Fruit fly (Drosophila melanogaster): ENCODE results near the gene Mcr.

Mcr gene

dm6 chr2L:8095176-8095575 is 12.4 kb upstream of the Mcr start (continued):
- peak; percentile 51 for TF ChIP-seq CG34376 (GFP tag; optimal IDR thresholded peaks at IDR 0.05)

- TF ChIP-seq CG15269 (tag; optimal IDR thresholded peaks at IDR 0.05) (no peak), CG3281 (GFP tag; optimal IDR thresholded peaks at IDR 0.05) (peak; percentile 15), nerfin-2 (GFP tag; IDR thresholded peaks at IDR 0.05; ENCODE audit: partially characterized antibody) (0 out of 2 replicates have a peak, but pooled peaks have one; percentile 8), Sin3A (optimal IDR thresholded peaks at IDR 0.05) (no peak), CG8388 (GFP tag; optimal IDR thresholded peaks at IDR 0.05) (no peak), Dip3 (GFP tag; optimal IDR thresholded peaks at IDR 0.05) (no peak), E2f2 (GFP tag; IDR thresholded peaks at IDR 0.05) (no peak), CG17361 (GFP tag; IDR thresholded peaks at IDR 0.05) (no peak), Bdp1 (GFP tag; optimal IDR thresholded peaks at IDR 0.05) (no peak), CG18599 (GFP tag; optimal IDR thresholded peaks at IDR 0.05) (no peak), row (GFP tag; IDR thresholded peaks at IDR 0.05) (peak; percentile 28; the same call in 1 of the 3 replicates), CG13287 (GFP tag; IDR thresholded peaks at IDR 0.05; ENCODE audit: partially characterized antibody) (peak; percentile 14; the same call in 1 of the 2 replicates), wek (GFP tag; optimal IDR thresholded peaks at IDR 0.05) (no peak), CG1602 (GFP tag; optimal IDR thresholded peaks at IDR 0.05) (no peak), pfk (GFP tag; optimal IDR thresholded peaks at IDR 0.05) (no peak), fd102C (GFP tag; optimal IDR thresholded peaks at IDR 0.05) (no peak), CG11723 (GFP tag; optimal IDR thresholded peaks at IDR 0.05) (no peak), CG6813 (GFP tag; optimal IDR thresholded peaks at IDR 0.05) (peak; percentile 17), zen (tag; optimal IDR thresholded peaks at IDR 0.05) (no peak), CG3163 (GFP tag; optimal IDR thresholded peaks at IDR 0.05) (no peak), CG3847 (GFP tag; IDR thresholded peaks at IDR 0.05) (no peak), hkb (optimal IDR thresholded peaks at IDR 0.05) (no peak), hkb (GFP tag; IDR thresholded peaks at IDR 0.05) (no peak), CG11695 (GFP tag; IDR thresholded peaks at IDR 0.05) (no peak), gcm2 (GFP tag; optimal IDR thresholded peaks at IDR 0.05) (no peak), gem (tag; optimal IDR thresholded peaks at IDR 0.05) (peak; percentile 20), disco-r (GFP tag; optimal IDR thresholded peaks at IDR 0.05) (no peak), Atf3 (GFP tag; optimal IDR thresholded peaks at IDR 0.05) (no peak), Xbp1 (GFP tag; optimal IDR thresholded peaks at IDR 0.05) (no peak), wor (GFP tag; IDR thresholded peaks at IDR 0.05) (no peak), slbo (GFP tag; IDR thresholded peaks at IDR 0.05) (no peak), CG3838 (GFP tag; optimal IDR thresholded peaks at IDR 0.05) (no peak), Dad (GFP tag; optimal IDR thresholded peaks at IDR 0.05) (no peak), vnd (GFP tag; IDR thresholded peaks at IDR 0.05; ENCODE audit: partially characterized antibody) (no peak), ftz-f1 (GFP tag; optimal IDR thresholded peaks at IDR 0.05) (no peak), CG10654 (GFP tag; optimal IDR thresholded peaks at IDR 0.05) (no peak), CG3407 (GFP tag; optimal IDR thresholded peaks at IDR 0.05) (no peak), gcm (GFP tag; optimal IDR thresholded peaks at IDR 0.05) (no peak), Neu2 (GFP tag; optimal IDR thresholded peaks at IDR 0.05; ENCODE audit: borderline replicate concordance) (no peak), ro (GFP tag; IDR thresholded peaks at IDR 0.05) (no peak), E2f1 (GFP tag; IDR thresholded peaks at IDR 0.05) (no peak; the same call in 1 of the 2 replicates), BtbVII (GFP tag; optimal IDR thresholded peaks at IDR 0.05) (no peak), Bteb2 (GFP tag; optimal IDR thresholded peaks at IDR 0.05) (no peak), Fer1 (GFP tag; optimal IDR thresholded peaks at IDR 0.05) (peak; percentile 30), Hr39 (optimal IDR thresholded peaks at IDR 0.05) (no peak), lmd (GFP tag; IDR thresholded peaks at IDR 0.05) (no peak; the same call in 1 of the 2 replicates), lov (optimal IDR thresholded peaks at IDR 0.05) (no peak), lov (GFP tag; IDR thresholded peaks at IDR 0.05) (no peak)
Observed at dm6 chr2L:8094058-8094825, 11.5 kb upstream of the Mcr start.
